Fruit fly (Drosophila melanogaster): ENCODE data around the gene nac.

dm6 chr3R:8279970-8280369 is 23.9 kb downstream of the nac start:
- TF ChIP-seq Hr39 (GFP tag; optimal IDR thresholded peaks at IDR 0.05) (no peak), dsx (GFP tag; optimal IDR thresholded peaks at IDR 0.05; ENCODE audit: poor library complexity, severe bottlenecking) (no peak), CG10669 (GFP tag; optimal IDR thresholded peaks at IDR 0.05) (no peak), Ets96B (tag; optimal IDR thresholded peaks at IDR 0.05) (no peak), CG3919 (GFP tag; optimal IDR thresholded peaks at IDR 0.05) (no peak), net (GFP tag; optimal IDR thresholded peaks at IDR 0.05) (no peak), OdsH (GFP tag; optimal IDR thresholded peaks at IDR 0.05) (no peak), CG11294 (GFP tag; IDR thresholded peaks at IDR 0.05) (no peak), Gug (GFP tag; IDR thresholded peaks at IDR 0.05) (no peak), fkh (GFP tag; optimal IDR thresholded peaks at IDR 0.05) (no peak), CG16779 (tag; optimal IDR thresholded peaks at IDR 0.05) (no peak), Met (GFP tag; optimal IDR thresholded peaks at IDR 0.05) (no peak), Smox (GFP tag; optimal IDR thresholded peaks at IDR 0.05) (no peak), Hr4 (GFP tag; optimal IDR thresholded peaks at IDR 0.05) (no peak)

Measured in whole organism, prepupa.